Worm (Caenorhabditis elegans): Measurements from ENCODE around the gene srm-5.

DNA sequence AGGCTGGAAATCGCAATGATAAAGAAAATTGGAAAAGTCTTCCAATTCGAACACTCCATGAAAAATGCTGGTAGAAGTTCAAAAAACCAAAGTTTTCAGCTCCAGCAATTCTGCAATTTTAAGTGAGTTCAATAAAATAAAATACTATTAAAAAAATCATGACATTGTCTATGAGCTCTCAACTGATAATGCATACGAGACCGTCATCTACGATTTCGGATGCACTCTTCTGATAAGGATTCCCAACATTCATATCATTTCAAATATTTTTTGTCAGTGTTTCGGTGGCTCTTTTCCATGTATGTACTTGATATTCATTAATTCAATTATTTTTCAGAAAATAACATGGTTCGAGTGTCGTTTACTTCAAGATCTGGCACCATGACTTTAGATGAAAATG, 33.9 kb upstream of the srm-5 start, which contains the start of gene F14D7.6:
- TF ChIP-seq ceh-82 (tag; optimal IDR thresholded peaks at IDR 0.05) (no peak), ztf-4 (tag; optimal IDR thresholded peaks at IDR 0.05) (no peak)
